Worm (Caenorhabditis elegans) whole organism, L1 larva: ENCODE measurements around the gene C05B5.5.
A peak's percentile ranks its signal among the peaks of the same experiment; 100 is the strongest.

Experiments
- fkh-10 ChIP-seq: sonication (generic microtip); optimal IDR thresholded peaks from 2 replicates; lab custom pipeline; 2017; ENCODE audit warnings: missing biosample characterization, missing genetic modification reagents, missing genetic modification characterization
- fos-1 ChIP-seq: fragments of 150-350 bp; optimal IDR thresholded peaks from 2 replicates; lab custom pipeline; 2014; ENCODE audit warnings: missing biosample characterization, missing genetic modification characterization
- mdl-1 ChIP-seq, 2 experiments: fragments of 150-350 bp; optimal IDR thresholded peaks; 2 replicates each; lab custom pipeline; 2014 to 2017; ENCODE audit warnings: missing biosample characterization in 2 of 2, missing genetic modification characterization in 2 of 2, inconsistent platforms in 1 of 2
- mep-1 ChIP-seq: fragments of 150-350 bp; optimal IDR thresholded peaks from 2 replicates; lab custom pipeline; 2014; ENCODE audit warnings: missing biosample characterization, missing genetic modification characterization
- nhr-76 ChIP-seq: sonication (generic microtip); optimal IDR thresholded peaks from 2 replicates; lab custom pipeline; 2017; ENCODE audit warnings: missing biosample characterization, missing genetic modification characterization
- pqm-1 ChIP-seq: sonication (generic microtip); optimal IDR thresholded peaks from 3 replicates; lab custom pipeline; 2017; ENCODE audit warnings: missing biosample characterization, missing genetic modification characterization
- sup-37 ChIP-seq: fragments of 200-800 bp; sonication (Bioruptor generic); optimal IDR thresholded peaks from 2 replicates; lab custom pipeline; 2018; ENCODE audit warnings: mild to moderate bottlenecking, missing genetic modification characterization, missing compliant biosample characterization
- unc-86 ChIP-seq: sonication (generic microtip); optimal IDR thresholded peaks from 2 replicates; lab custom pipeline; 2016; ENCODE audit warnings: missing genetic modification characterization, missing compliant biosample characterization

- TF ChIP-seq fkh-10 (GFP tag; lab: Kevin White, UChicago) = no peak
- no peak for TF ChIP-seq mdl-1 (tag; optimal IDR thresholded peaks at IDR 0.05; lab: Kevin White, UChicago)
- no peak for TF ChIP-seq mep-1 (tag; lab: Kevin White, UChicago)
- no peak for TF ChIP-seq pqm-1
- no peak for TF ChIP-seq sup-37
- no peak for TF ChIP-seq unc-86 (tag; lab: Kevin White, UChicago)
- TF ChIP-seq nhr-76 (tag; lab: Kevin White, UChicago) = no peak
- peak; percentile 27 for TF ChIP-seq fos-1 (tag; lab: Kevin White, UChicago)
Measured at ce11 chrIII:9956665-9957401, 44.3 kb upstream of the C05B5.5 start, which contains the start of gene alx-1.
